Worm (Caenorhabditis elegans) whole organism, L2 larva: ENCODE results near the gene srh-279.

Experiments used
- C34F6.9 ChIP-seq: fragments of 150-350 bp; optimal IDR thresholded peaks from 2 replicates; lab custom pipeline; 2014; ENCODE audit warnings: missing biosample characterization, missing genetic modification characterization
- F13H6.1 ChIP-seq: sonication (generic microtip); optimal IDR thresholded peaks from 2 replicates; lab custom pipeline; 2016; ENCODE audit warnings: missing genetic modification characterization, missing compliant biosample characterization
- R02D3.7 ChIP-seq: fragments of 150-350 bp; optimal IDR thresholded peaks from 2 replicates; lab custom pipeline; 2014; ENCODE audit warnings: missing biosample characterization, missing genetic modification characterization
- Y55F3AM.14 ChIP-seq: fragments of 200-800 bp; sonication (Bioruptor generic); optimal IDR thresholded peaks from 2 replicates; lab custom pipeline; 2018; ENCODE audit warnings: mild to moderate bottlenecking, missing genetic modification characterization, missing compliant biosample characterization
- ZK546.5 ChIP-seq: sonication (generic microtip); optimal IDR thresholded peaks from 2 replicates; lab custom pipeline; 2017; ENCODE audit warnings: missing biosample characterization, missing genetic modification characterization
- alr-1 ChIP-seq: fragments of 150-350 bp; optimal IDR thresholded peaks from 2 replicates; lab custom pipeline; 2014; ENCODE audit warnings: missing biosample characterization, missing genetic modification characterization
- aly-2 ChIP-seq: fragments of 150-350 bp; optimal IDR thresholded peaks from 2 replicates; lab custom pipeline; 2014; ENCODE audit warnings: missing biosample characterization, missing genetic modification characterization
- blmp-1 ChIP-seq: sonication (generic microtip); optimal IDR thresholded peaks from 2 replicates; lab custom pipeline; 2017; ENCODE audit warnings: missing genetic modification characterization, mild to moderate bottlenecking, missing compliant biosample characterization, antibody characterized with exemption, moderate library complexity; ENCODE audit not compliant: insufficient read depth
- ceh-82 ChIP-seq: fragments of 150-350 bp; optimal IDR thresholded peaks from 2 replicates; lab custom pipeline; 2014; ENCODE audit warnings: missing biosample characterization, missing genetic modification characterization
- crh-2 ChIP-seq: sonication (generic microtip); optimal IDR thresholded peaks from 2 replicates; lab custom pipeline; 2017; ENCODE audit warnings: missing biosample characterization, missing genetic modification characterization
- dmd-4 ChIP-seq: sonication (generic microtip); optimal IDR thresholded peaks from 2 replicates; lab custom pipeline; 2017; ENCODE audit warnings: missing biosample characterization, missing genetic modification characterization
- egl-27 ChIP-seq: sonication (generic microtip); optimal IDR thresholded peaks from 3 replicates; lab custom pipeline; 2017; ENCODE audit warnings: missing biosample characterization, missing genetic modification reagents, missing genetic modification characterization
- elt-1 ChIP-seq: fragments of 150-350 bp; optimal IDR thresholded peaks from 2 replicates; lab custom pipeline; 2014; ENCODE audit warnings: missing biosample characterization, missing genetic modification characterization
- elt-3 ChIP-seq: sonication (generic microtip); optimal IDR thresholded peaks from 2 replicates; lab custom pipeline; 2017; ENCODE audit warnings: missing biosample characterization, missing genetic modification characterization
- fos-1 ChIP-seq: fragments of 150-350 bp; optimal IDR thresholded peaks from 2 replicates; lab custom pipeline; 2014; ENCODE audit warnings: missing biosample characterization, missing genetic modification characterization
- lin-11 ChIP-seq: fragments of 150-350 bp; sonication (generic microtip); optimal IDR thresholded peaks from 2 replicates; lab custom pipeline; 2014; ENCODE audit warnings: missing biosample characterization, missing genetic modification characterization, inconsistent platforms, mixed read lengths
- mab-5 ChIP-seq: fragments of 150-350 bp; optimal IDR thresholded peaks from 2 replicates; lab custom pipeline; 2014; ENCODE audit warnings: missing biosample characterization, missing genetic modification characterization
- mdl-1 ChIP-seq, 2 experiments: fragments of 150-350 bp in 1 of 2; sonication (generic microtip) in 1 of 2; optimal IDR thresholded peaks; 2 replicates each; lab custom pipeline; 2017; ENCODE audit warnings: missing biosample characterization in 2 of 2, missing genetic modification characterization in 2 of 2
- nhr-10 ChIP-seq: sonication (generic microtip); optimal IDR thresholded peaks from 2 replicates; lab custom pipeline; 2017; ENCODE audit warnings: missing biosample characterization, missing genetic modification characterization
- nhr-129 ChIP-seq: fragments of 150-350 bp; optimal IDR thresholded peaks from 2 replicates; lab custom pipeline; 2014; ENCODE audit warnings: missing biosample characterization, missing genetic modification characterization
- nhr-21 ChIP-seq: fragments of 150-350 bp; optimal IDR thresholded peaks from 2 replicates; lab custom pipeline; 2014; ENCODE audit warnings: missing biosample characterization, missing genetic modification characterization
- nhr-23 ChIP-seq: fragments of 150-350 bp; optimal IDR thresholded peaks from 2 replicates; lab custom pipeline; 2014; ENCODE audit warnings: missing biosample characterization, missing genetic modification reagents, missing genetic modification characterization
- nhr-237 ChIP-seq: fragments of 150-350 bp; optimal IDR thresholded peaks from 2 replicates; lab custom pipeline; 2014; ENCODE audit warnings: missing biosample characterization, missing genetic modification characterization
- nhr-25 ChIP-seq: fragments of 150-350 bp; sonication (generic microtip); optimal IDR thresholded peaks from 3 replicates; lab custom pipeline; 2014; ENCODE audit warnings: missing biosample characterization, missing genetic modification characterization
- nhr-6 ChIP-seq: fragments of 150-350 bp; optimal IDR thresholded peaks from 2 replicates; lab custom pipeline; 2014; ENCODE audit warnings: missing biosample characterization, missing genetic modification characterization
- sem-4 ChIP-seq: fragments of 150-350 bp; optimal IDR thresholded peaks from 2 replicates; lab custom pipeline; 2014; ENCODE audit warnings: missing biosample characterization, missing genetic modification reagents, missing genetic modification characterization
- sma-3 ChIP-seq: sonication (generic microtip); optimal IDR thresholded peaks from 2 replicates; lab custom pipeline; 2016; ENCODE audit warnings: missing genetic modification reagents, missing genetic modification characterization, missing compliant biosample characterization
- sma-9 ChIP-seq, 2 experiments: fragments of 150-350 bp in 1 of 2; sonication (generic microtip) in 1 of 2; optimal IDR thresholded peaks; 2 replicates each; lab custom pipeline; 2014 to 2016; ENCODE audit warnings: missing genetic modification characterization in 2 of 2, mild to moderate bottlenecking in 1 of 2, missing biosample characterization in 1 of 2, missing compliant biosample characterization in 1 of 2, missing genetic modification reagents in 1 of 2, moderate library complexity in 1 of 2
- snpc-4 ChIP-seq: fragments of 150-350 bp; optimal IDR thresholded peaks from 2 replicates; lab custom pipeline; 2014; ENCODE audit warnings: missing biosample characterization, missing genetic modification characterization
- unc-39 ChIP-seq: fragments of 150-350 bp; optimal IDR thresholded peaks from 2 replicates; lab custom pipeline; 2014; ENCODE audit warnings: missing biosample characterization, missing genetic modification characterization
- unc-55 ChIP-seq: fragments of 150-350 bp; sonication (generic microtip); optimal IDR thresholded peaks from 3 replicates; lab custom pipeline; 2014; ENCODE audit warnings: missing biosample characterization, missing genetic modification reagents, missing genetic modification characterization
- unc-62 ChIP-seq: fragments of 150-350 bp; optimal IDR thresholded peaks from 2 replicates; lab custom pipeline; 2014; ENCODE audit warnings: missing biosample characterization, missing genetic modification reagents, missing genetic modification characterization
- zag-1 ChIP-seq: fragments of 150-350 bp; optimal IDR thresholded peaks from 2 replicates; lab custom pipeline; 2014; ENCODE audit warnings: missing biosample characterization, missing genetic modification characterization
- ztf-1 ChIP-seq: fragments of 200-800 bp; sonication (Bioruptor generic); conservative IDR thresholded peaks from 2 replicates; pipeline ENCODE4 v1.3.6; 2022; ENCODE audit warnings: missing genetic modification characterization, missing compliant biosample characterization
- ztf-11 ChIP-seq: sonication (generic microtip); optimal IDR thresholded peaks from 2 replicates; lab custom pipeline; 2017; ENCODE audit warnings: missing biosample characterization, missing genetic modification characterization
- ztf-4 ChIP-seq: fragments of 150-350 bp; optimal IDR thresholded peaks from 2 replicates; lab custom pipeline; 2014; ENCODE audit warnings: missing biosample characterization, missing genetic modification characterization

Gene srh-279

ce11 chrV:16155111-16155510 is 37.1 kb upstream of the srh-279 start, which contains the start of gene str-97:
TSS of gene str-97 (minus strand) at chrV:16155211.
- no peak for TF ChIP-seq elt-3
- TF ChIP-seq lin-11 (tag; lab: Kevin White, UChicago): no peak
- TF ChIP-seq nhr-129: no peak
- TF ChIP-seq R02D3.7 (tag; lab: Kevin White, UChicago): no peak
- no peak for TF ChIP-seq mdl-1 (tag; optimal IDR thresholded peaks at IDR 0.05; lab: Kevin White, UChicago)
- TF ChIP-seq F13H6.1 (tag; lab: Kevin White, UChicago): no peak
- TF ChIP-seq unc-62 (GFP tag; lab: Kevin White, UChicago): no peak

ce11 chrV:16158391-16158790 is 33.8 kb upstream of the srh-279 start, which contains the start of gene str-99:
TSS of gene str-99 (minus strand) at chrV:16158491.
- no peak for TF ChIP-seq nhr-6
- no peak for TF ChIP-seq ztf-11 (tag; lab: Kevin White, UChicago)
- TF ChIP-seq fos-1 (tag; lab: Kevin White, UChicago): no peak
- TF ChIP-seq mab-5: no peak
- no peak for TF ChIP-seq nhr-25 (tag; lab: Kevin White, UChicago)
- no peak for TF ChIP-seq nhr-23
- TF ChIP-seq ztf-1 (GFP tag; lab: Robert Waterston, UW): no peak
- no peak for TF ChIP-seq sem-4
- TF ChIP-seq zag-1: no peak
- no peak for TF ChIP-seq nhr-21 (tag; lab: Kevin White, UChicago)
- TF ChIP-seq unc-55 (GFP tag; lab: Kevin White, UChicago): no peak
- no peak for TF ChIP-seq unc-39 (tag; lab: Kevin White, UChicago)
- TF ChIP-seq nhr-10: no peak
- no peak for TF ChIP-seq mdl-1 (tag; optimal IDR thresholded peaks at IDR 0.05; lab: Kevin White, UChicago)
- no peak for TF ChIP-seq elt-1 (tag; lab: Kevin White, UChicago)
- no peak for TF ChIP-seq sma-9 (GFP tag; optimal IDR thresholded peaks at IDR 0.05; lab: Kevin White, UChicago)
- TF ChIP-seq sma-9 (tag; optimal IDR thresholded peaks at IDR 0.05; lab: Kevin White, UChicago): no peak
- TF ChIP-seq dmd-4 (tag; lab: Kevin White, UChicago): no peak
- TF ChIP-seq R02D3.7 (tag; lab: Kevin White, UChicago): no peak
- TF ChIP-seq crh-2 (tag; lab: Kevin White, UChicago): no peak

ce11 chrV:16159594-16159993 is 32.6 kb upstream of the srh-279 start, which contains the start of gene F10A3.17:
TSS of gene F10A3.17 (minus strand) at chrV:16159694.
- TF ChIP-seq ZK546.5 (tag; lab: Kevin White, UChicago) (no peak), ztf-1 (GFP tag; lab: Robert Waterston, UW) (no peak), nhr-10 (no peak), blmp-1 (tag; lab: Kevin White, UChicago) (no peak), aly-2 (no peak), nhr-237 (tag; lab: Kevin White, UChicago) (no peak), nhr-129 (no peak), ceh-82 (tag; lab: Kevin White, UChicago) (no peak), nhr-21 (tag; lab: Kevin White, UChicago) (no peak), unc-39 (tag; lab: Kevin White, UChicago) (no peak), snpc-4 (tag; lab: Kevin White, UChicago) (no peak), alr-1 (tag; lab: Kevin White, UChicago) (no peak), ztf-4 (tag; lab: Kevin White, UChicago) (no peak), sma-3 (no peak), Y55F3AM.14 (GFP tag; lab: Kevin White, UChicago) (no peak), C34F6.9 (no peak), elt-3 (no peak), egl-27 (tag; lab: Kevin White, UChicago) (no peak), F13H6.1 (tag; lab: Kevin White, UChicago) (no peak)

- no peak for TF ChIP-seq C34F6.9
- TF ChIP-seq unc-55 (GFP tag; lab: Kevin White, UChicago): peak; percentile 56
- TF ChIP-seq fos-1 (tag; lab: Kevin White, UChicago): peak; percentile 62
- TF ChIP-seq nhr-129: peak; percentile 83
Observed at ce11 chrV:16160087-16160486, 32.1 kb upstream of the srh-279 start.
